Worm (Caenorhabditis elegans) whole organism, young adult: ENCODE measurements around the gene sca-1.

Experiments
- akir-1 ChIP-seq: fragments of 200-800 bp; sonication (Bioruptor generic); optimal IDR thresholded peaks from 2 replicates; lab custom pipeline; 2018; ENCODE audit warnings: mild to moderate bottlenecking, missing genetic modification characterization, moderate library complexity, missing compliant biosample characterization
- hlh-12 ChIP-seq: sonication (generic microtip); optimal IDR thresholded peaks from 2 replicates; lab custom pipeline; 2016; ENCODE audit warnings: missing genetic modification characterization, missing compliant biosample characterization
- hmg-20 ChIP-seq: fragments of 200-800 bp; sonication (Bioruptor generic); IDR thresholded peaks from 2 replicates; pipeline ENCODE4 v1.3.6; 2022; ENCODE audit warnings: missing genetic modification reagents, missing genetic modification characterization, missing compliant biosample characterization
- snpc-3.4 ChIP-seq: sonication (generic microtip); optimal IDR thresholded peaks from 2 replicates; lab custom pipeline; 2017; ENCODE audit warnings: missing genetic modification characterization, mild to moderate bottlenecking, missing compliant biosample characterization, antibody characterized with exemption, moderate library complexity, missing genotype, missing genetic modification reagents
- ztf-6 ChIP-seq: fragments of 200-800 bp; sonication (Bioruptor generic); IDR thresholded peaks from 2 replicates; pipeline ENCODE4 v1.3.6; 2022; ENCODE audit warnings: missing genetic modification reagents, missing genetic modification characterization, missing compliant biosample characterization

ce11 chrIII:10831483-10831882 lies 14.8 kb upstream of the sca-1 start:
- TF ChIP-seq akir-1 (GFP tag; lab: Kevin White, UChicago), result no peak
- no peak for TF ChIP-seq snpc-3.4 (tag; lab: Kevin White, UChicago)
- no peak for TF ChIP-seq hmg-20
- TF ChIP-seq ztf-6 (GFP tag; lab: Robert Waterston, UW), result no peak
- TF ChIP-seq hlh-12 (tag; lab: Kevin White, UChicago), result no peak
